Worm (Caenorhabditis elegans): Measurements from ENCODE around the gene C18E9.2.

The C18E9.2 gene

ce11 chrII:8969251-8970183, 4.7 kb downstream of the C18E9.2 start, which contains the start of the genes szy-20 and C18E9.5 (continued):
- TF ChIP-seq sma-3 (GFP tag; optimal IDR thresholded peaks at IDR 0.05) (peak; percentile 59), ama-1 (optimal IDR thresholded peaks at IDR 0.05) (no peak), Y55F3AM.14 (GFP tag; optimal IDR thresholded peaks at IDR 0.05) (no peak), R02D3.7 (tag; optimal IDR thresholded peaks at IDR 0.05) (peak; percentile 63), nhr-129 (tag; optimal IDR thresholded peaks at IDR 0.05) (peak; percentile 71), alr-1 (tag; optimal IDR thresholded peaks at IDR 0.05) (no peak), unc-55 (GFP tag; optimal IDR thresholded peaks at IDR 0.05) (peak; percentile 93), nhr-12 (tag; optimal IDR thresholded peaks at IDR 0.05) (no peak), mdl-1 (tag; optimal IDR thresholded peaks at IDR 0.05) (peak in 1 of 2 experiments; percentile 23), lsy-2 (tag; optimal IDR thresholded peaks at IDR 0.05) (peak; percentile 86 to 94), elt-1 (tag; optimal IDR thresholded peaks at IDR 0.05) (no peak), fos-1 (tag; optimal IDR thresholded peaks at IDR 0.05) (peak; percentile 94), nhr-23 (tag; optimal IDR thresholded peaks at IDR 0.05) (no peak), mbf-1 (tag; optimal IDR thresholded peaks at IDR 0.05) (no peak)

DNA sequence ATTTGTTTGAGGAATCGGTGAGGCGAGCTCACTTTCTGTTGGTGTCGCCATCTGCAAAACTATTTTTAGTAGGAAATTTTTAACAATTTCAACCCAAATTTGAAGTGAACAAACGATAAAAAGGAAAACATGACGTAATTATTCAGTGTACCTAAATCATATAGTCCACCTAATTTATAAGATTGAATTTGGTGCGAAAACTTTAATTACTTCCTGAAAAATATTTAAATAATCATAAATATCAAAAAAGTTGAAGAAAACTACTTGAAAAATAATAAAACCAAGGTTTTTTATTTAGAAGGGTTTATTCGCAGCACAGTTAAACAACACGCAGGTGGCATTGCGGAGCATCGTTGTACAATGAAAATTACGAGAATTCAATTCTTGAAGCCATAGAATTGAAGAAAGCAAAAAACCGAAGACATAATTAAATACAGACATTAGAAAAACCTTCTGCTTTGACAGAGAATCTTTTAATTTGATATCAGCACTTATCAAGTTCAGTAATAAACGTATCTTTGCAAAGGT, 8.8 kb downstream of the C18E9.2 start, which contains the start of gene tomm-40:
TSS of gene tomm-40 (minus strand) at position 51 of the 528 bp plus-strand sequence.
- TF ChIP-seq dmd-4 (tag; optimal IDR thresholded peaks at IDR 0.05) (no peak), C34F6.9 (tag; optimal IDR thresholded peaks at IDR 0.05) (peak; percentile 39), nhr-25 (tag; optimal IDR thresholded peaks at IDR 0.05) (no peak), lin-13 (GFP tag; optimal IDR thresholded peaks at IDR 0.05) (no peak), lin-11 (tag; optimal IDR thresholded peaks at IDR 0.05) (no peak), unc-39 (tag; optimal IDR thresholded peaks at IDR 0.05) (no peak), unc-55 (GFP tag; optimal IDR thresholded peaks at IDR 0.05) (peak; percentile 37)

- no peak for TF ChIP-seq skn-1 (tag; optimal IDR thresholded peaks at IDR 0.05)
- no peak for TF ChIP-seq R02D3.7 (tag; optimal IDR thresholded peaks at IDR 0.05)
- TF ChIP-seq nhr-21 (tag; optimal IDR thresholded peaks at IDR 0.05) = no peak
- TF ChIP-seq mbf-1 (tag; optimal IDR thresholded peaks at IDR 0.05) = no peak
- TF ChIP-seq ztf-4 (tag; optimal IDR thresholded peaks at IDR 0.05) = no peak
- no peak for TF ChIP-seq unc-55 (GFP tag; optimal IDR thresholded peaks at IDR 0.05)
- no peak for TF ChIP-seq dmd-4 (tag; optimal IDR thresholded peaks at IDR 0.05)
- TF ChIP-seq fos-1 (tag; optimal IDR thresholded peaks at IDR 0.05) = no peak
- TF ChIP-seq nhr-129 (tag; optimal IDR thresholded peaks at IDR 0.05) = no peak
- TF ChIP-seq unc-39 (tag; optimal IDR thresholded peaks at IDR 0.05) = no peak
- TF ChIP-seq unc-62 (GFP tag; optimal IDR thresholded peaks at IDR 0.05) = no peak
- TF ChIP-seq alr-1 (tag; optimal IDR thresholded peaks at IDR 0.05) = no peak
- no peak for TF ChIP-seq egl-27 (tag; optimal IDR thresholded peaks at IDR 0.05)
- no peak for TF ChIP-seq lsy-2 (tag; optimal IDR thresholded peaks at IDR 0.05)
- no peak for TF ChIP-seq gmeb-1 (tag; optimal IDR thresholded peaks at IDR 0.05)
These were observed 17.9 kb downstream of the C18E9.2 start, which contains the start of gene C18E9.7 for ce11 chrII:8982683-8983082. Gene C18E9.7 (minus strand): TSS chrII:8982783.

DNA sequence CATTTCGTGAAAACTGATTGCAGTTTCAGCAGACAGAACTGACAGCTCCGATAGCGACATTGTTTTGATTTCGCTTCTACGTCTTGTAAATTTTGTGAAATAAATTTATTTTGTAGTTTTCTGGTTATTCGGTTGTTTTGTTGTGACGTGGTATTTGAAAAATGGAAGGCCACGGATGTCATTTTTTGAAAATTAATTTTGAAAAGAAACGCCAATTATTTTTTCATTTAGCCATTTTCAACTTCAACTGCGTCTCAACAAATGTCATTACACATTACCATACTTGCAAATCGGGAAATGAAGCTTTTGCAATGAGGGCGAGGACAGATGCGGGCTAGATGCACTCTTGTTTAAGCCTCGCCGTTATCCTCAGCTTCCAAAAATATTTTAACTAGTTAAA, 23.2 kb downstream of the C18E9.2 start, which contains the start of gene C18E9.8:
TSS of gene C18E9.8 (minus strand) at position 101 of the 400 bp plus-strand sequence.
- TF ChIP-seq mab-5 (tag; optimal IDR thresholded peaks at IDR 0.05) (no peak), nhr-129 (tag; optimal IDR thresholded peaks at IDR 0.05) (peak; percentile 7), lsy-2 (tag; optimal IDR thresholded peaks at IDR 0.05) (no peak), nhr-237 (tag; optimal IDR thresholded peaks at IDR 0.05) (no peak)

DNA sequence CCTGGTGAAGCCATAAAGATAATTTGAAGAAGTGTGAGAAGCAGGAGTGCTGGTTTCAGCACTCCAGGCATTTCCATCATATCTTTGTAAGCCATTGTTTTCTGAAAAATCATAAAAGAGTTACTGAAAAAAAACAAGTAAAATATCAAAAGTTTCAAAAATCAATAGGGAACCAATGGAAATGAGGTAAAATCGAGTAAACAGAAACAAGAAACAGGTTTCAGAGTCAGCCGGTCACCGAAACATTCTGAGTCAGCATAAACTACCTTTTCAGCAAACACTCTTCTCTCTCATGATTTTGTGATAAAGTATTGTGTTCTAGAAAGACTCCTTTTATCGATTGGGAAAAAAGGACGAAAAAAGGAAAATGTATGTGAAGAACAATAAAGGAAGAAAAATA, 24.6 kb downstream of the C18E9.2 start, which contains the start of gene C18E9.9:
TSS of gene C18E9.9 (minus strand) at position 101 of the 400 bp plus-strand sequence.
- TF ChIP-seq mdl-1 (tag; optimal IDR thresholded peaks at IDR 0.05) (no peak), nhr-25 (tag; optimal IDR thresholded peaks at IDR 0.05) (no peak), mbf-1 (tag; optimal IDR thresholded peaks at IDR 0.05) (no peak), Y55F3AM.14 (GFP tag; optimal IDR thresholded peaks at IDR 0.05) (no peak)

DNA sequence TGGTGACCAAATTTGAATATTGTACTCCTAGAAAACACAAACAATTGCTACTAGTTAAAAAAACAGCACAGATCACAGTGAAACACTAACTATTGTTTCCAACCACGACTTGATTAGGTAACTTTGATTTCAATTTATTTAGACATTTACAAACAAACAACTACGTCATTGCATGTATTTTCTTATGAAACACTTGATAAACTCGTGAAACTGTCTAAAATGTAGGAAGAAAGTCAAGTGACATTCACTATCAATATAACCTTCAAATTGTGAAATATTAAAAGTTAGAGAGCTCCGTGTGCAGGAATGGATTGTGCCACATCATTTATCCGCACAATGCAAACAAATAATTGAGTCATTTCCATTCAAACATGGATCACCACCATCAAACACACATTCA, 25.5 kb downstream of the C18E9.2 start:
- TF ChIP-seq ztf-4 (tag; optimal IDR thresholded peaks at IDR 0.05) = no peak
- TF ChIP-seq skn-1 (tag; optimal IDR thresholded peaks at IDR 0.05) = no peak
- TF ChIP-seq elt-1 (tag; optimal IDR thresholded peaks at IDR 0.05) = no peak
- TF ChIP-seq ceh-82 (tag; optimal IDR thresholded peaks at IDR 0.05) = no peak
- TF ChIP-seq ama-1 (optimal IDR thresholded peaks at IDR 0.05) = no peak
- TF ChIP-seq unc-39 (tag; optimal IDR thresholded peaks at IDR 0.05) = no peak
- TF ChIP-seq ztf-1 (GFP tag; conservative IDR thresholded peaks at IDR 0.05) = no peak
- TF ChIP-seq dmd-4 (tag; optimal IDR thresholded peaks at IDR 0.05) = no peak
- TF ChIP-seq zag-1 (tag; optimal IDR thresholded peaks at IDR 0.05) = no peak
